Fruit fly (Drosophila melanogaster): ENCODE measurements around the gene HLH4C.

dm6 chrX:4684444-4684924 lies 37.3 kb upstream of the HLH4C start:
- TF ChIP-seq h (optimal IDR thresholded peaks at IDR 0.05) (no peak), ttk (optimal IDR thresholded peaks at IDR 0.05) (no peak), Sin3A (optimal IDR thresholded peaks at IDR 0.05) (no peak), insv (optimal IDR thresholded peaks at IDR 0.05) (no peak)

All from Kc167 (cell line).